Worm (Caenorhabditis elegans) whole organism, L4 larva: Measurements from ENCODE around the gene C02F5.13.

ENCODE experiments used
- ceh-44 ChIP-seq: fragments of 200-800 bp; sonication (Bioruptor generic); IDR thresholded peaks from 2 replicates; pipeline ENCODE4 v1.3.6; 2022; ENCODE audit warnings: missing genetic modification reagents, missing genetic modification characterization, missing compliant biosample characterization
- nhr-237 ChIP-seq: sonication (generic microtip); optimal IDR thresholded peaks from 2 replicates; lab custom pipeline; 2017; ENCODE audit warnings: missing biosample characterization, missing genetic modification characterization

- TF ChIP-seq ceh-44, result no peak
- TF ChIP-seq nhr-237 (tag; lab: Kevin White, UChicago), result no peak
These were observed 21.0 kb upstream of the C02F5.13 start, which contains the start of gene rfs-1 for ce11 chrIII:8226178-8226577.
